Worm (Caenorhabditis elegans) whole organism, mixed stage, embryonic: Measurements from ENCODE around the gene F29A7.6.

Experiments
- M03D4.4 ChIP-seq: sonication (generic microtip); optimal IDR thresholded peaks from 2 replicates; lab custom pipeline; 2017; ENCODE audit warnings: mild to moderate bottlenecking, missing genetic modification characterization, missing compliant biosample characterization
- bed-3 ChIP-seq: fragments of 200-800 bp; sonication (Bioruptor generic); optimal IDR thresholded peaks from 3 replicates; lab custom pipeline; 2018; ENCODE audit warnings: mild to moderate bottlenecking, missing genetic modification characterization, moderate library complexity, missing compliant biosample characterization
- blmp-1 ChIP-seq: fragments of 150-350 bp; optimal IDR thresholded peaks from 2 replicates; lab custom pipeline; 2014; ENCODE audit warnings: missing biosample characterization, missing genetic modification characterization
- ceh-39 ChIP-seq: fragments of 150-350 bp; optimal IDR thresholded peaks from 2 replicates; lab custom pipeline; 2014; ENCODE audit warnings: missing biosample characterization, missing genetic modification characterization
- ceh-43 ChIP-seq: fragments of 200-800 bp; sonication (Bioruptor generic); optimal IDR thresholded peaks from 2 replicates; lab custom pipeline; 2018; ENCODE audit warnings: mild to moderate bottlenecking, missing genetic modification characterization, moderate library complexity, missing compliant biosample characterization
- ceh-83 ChIP-seq: fragments of 200-800 bp; sonication (Bioruptor generic); optimal IDR thresholded peaks from 2 replicates; lab custom pipeline; 2018; ENCODE audit warnings: mild to moderate bottlenecking, missing genetic modification characterization, missing compliant biosample characterization
- ces-1 ChIP-seq: fragments of 150-350 bp; optimal IDR thresholded peaks from 2 replicates; lab custom pipeline; 2014; ENCODE audit warnings: missing biosample characterization, missing genetic modification reagents, missing genetic modification characterization
- cnd-1 ChIP-seq: fragments of 200-800 bp; sonication (Bioruptor generic); optimal IDR thresholded peaks from 2 replicates; lab custom pipeline; 2018; ENCODE audit warnings: mild to moderate bottlenecking, missing genetic modification characterization, missing compliant biosample characterization
- drap-1 ChIP-seq: fragments of 200-800 bp; sonication (Bioruptor generic); optimal IDR thresholded peaks from 3 replicates; lab custom pipeline; 2018; ENCODE audit warnings: mild to moderate bottlenecking, missing genetic modification characterization, missing compliant biosample characterization
- elt-1 ChIP-seq: sonication (generic microtip); optimal IDR thresholded peaks from 2 replicates; lab custom pipeline; 2017; ENCODE audit warnings: missing genetic modification characterization, mild to moderate bottlenecking, missing compliant biosample characterization, antibody characterized with exemption, moderate library complexity, borderline replicate concordance; ENCODE audit not compliant: insufficient read depth
- elt-3 ChIP-seq: fragments of 150-350 bp; optimal IDR thresholded peaks from 2 replicates; lab custom pipeline; 2014; ENCODE audit warnings: missing biosample characterization, missing genetic modification characterization
- flh-1 ChIP-seq: fragments of 200-800 bp; sonication (Bioruptor generic); optimal IDR thresholded peaks from 2 replicates; lab custom pipeline; 2018; ENCODE audit warnings: mild to moderate bottlenecking, missing genetic modification characterization, moderate library complexity, missing compliant biosample characterization
- ham-2 ChIP-seq: fragments of 200-800 bp; sonication (Bioruptor generic); optimal IDR thresholded peaks from 2 replicates; lab custom pipeline; 2018; ENCODE audit warnings: mild to moderate bottlenecking, missing genetic modification characterization, missing compliant biosample characterization
- lin-13 ChIP-seq: fragments of 150-350 bp; optimal IDR thresholded peaks from 2 replicates; lab custom pipeline; 2014; ENCODE audit warnings: missing biosample characterization, missing genetic modification characterization
- lin-32 ChIP-seq: fragments of 200-800 bp; sonication (Bioruptor generic); optimal IDR thresholded peaks from 2 replicates; lab custom pipeline; 2018; ENCODE audit warnings: mild to moderate bottlenecking, missing genetic modification characterization, missing compliant biosample characterization
- mab-5 ChIP-seq: fragments of 150-350 bp; optimal IDR thresholded peaks from 2 replicates; lab custom pipeline; 2014; ENCODE audit warnings: missing biosample characterization, missing genetic modification characterization
- mep-1 ChIP-seq: fragments of 150-350 bp; optimal IDR thresholded peaks from 2 replicates; lab custom pipeline; 2017; ENCODE audit warnings: missing biosample characterization, missing genetic modification reagents, missing genetic modification characterization, inconsistent platforms
- mls-2 ChIP-seq: sonication (generic microtip); optimal IDR thresholded peaks from 2 replicates; lab custom pipeline; 2016; ENCODE audit warnings: mild to moderate bottlenecking, missing genetic modification characterization, moderate library complexity, missing compliant biosample characterization
- nhr-12 ChIP-seq: fragments of 150-350 bp; optimal IDR thresholded peaks from 2 replicates; lab custom pipeline; 2014; ENCODE audit warnings: missing biosample characterization, missing genetic modification characterization
- nhr-2 ChIP-seq: fragments of 150-350 bp; optimal IDR thresholded peaks from 2 replicates; lab custom pipeline; 2014; ENCODE audit warnings: missing biosample characterization, missing genetic modification characterization
- nhr-237 ChIP-seq: fragments of 150-350 bp; optimal IDR thresholded peaks from 2 replicates; lab custom pipeline; 2014; ENCODE audit warnings: missing biosample characterization, missing genetic modification characterization
- nhr-28 ChIP-seq: fragments of 150-350 bp; optimal IDR thresholded peaks from 2 replicates; lab custom pipeline; 2014; ENCODE audit warnings: missing biosample characterization, missing genetic modification characterization
- nhr-76 ChIP-seq: sonication (generic microtip); optimal IDR thresholded peaks from 2 replicates; lab custom pipeline; 2017; ENCODE audit warnings: missing biosample characterization, missing genetic modification characterization
- pha-4 ChIP-seq: fragments of 150-350 bp; optimal IDR thresholded peaks from 2 replicates; lab custom pipeline; 2018; ENCODE audit warnings: missing biosample characterization, missing genetic modification reagents, missing genetic modification characterization
- sem-2 ChIP-seq: fragments of 200-800 bp; sonication (Bioruptor generic); optimal IDR thresholded peaks from 2 replicates; lab custom pipeline; 2018; ENCODE audit warnings: mild to moderate bottlenecking, missing genetic modification characterization, missing compliant biosample characterization
- snpc-4 ChIP-seq: fragments of 150-350 bp; optimal IDR thresholded peaks from 2 replicates; lab custom pipeline; 2014; ENCODE audit warnings: missing biosample characterization, missing genetic modification characterization
- sptf-1 ChIP-seq: sonication (generic microtip); optimal IDR thresholded peaks from 2 replicates; lab custom pipeline; 2017; ENCODE audit warnings: mild to moderate bottlenecking, missing genetic modification characterization, moderate library complexity, missing compliant biosample characterization
- tbx-8 ChIP-seq: fragments of 200-800 bp; sonication (Bioruptor generic); optimal IDR thresholded peaks from 2 replicates; lab custom pipeline; 2018; ENCODE audit warnings: mild to moderate bottlenecking, missing genetic modification characterization, moderate library complexity, missing compliant biosample characterization
- unc-120 ChIP-seq: sonication (generic microtip); optimal IDR thresholded peaks from 2 replicates; lab custom pipeline; 2017; ENCODE audit warnings: missing genetic modification characterization, missing compliant biosample characterization; ENCODE audit not compliant: poor library complexity, severe bottlenecking
- unc-39 ChIP-seq: fragments of 150-350 bp; optimal IDR thresholded peaks from 2 replicates; lab custom pipeline; 2014; ENCODE audit warnings: missing biosample characterization, missing genetic modification characterization
- zip-8 ChIP-seq: fragments of 150-350 bp; optimal IDR thresholded peaks from 2 replicates; lab custom pipeline; 2014; ENCODE audit warnings: missing biosample characterization, missing genetic modification characterization
- ztf-11 ChIP-seq: fragments of 150-350 bp; optimal IDR thresholded peaks from 2 replicates; lab custom pipeline; 2014; ENCODE audit warnings: missing biosample characterization, missing genetic modification characterization

Gene F29A7.6

ce11 chrII:2719212-2719611, 33.2 kb downstream of the F29A7.6 start:
- TF ChIP-seq sptf-1 (tag; lab: Kevin White, UChicago), result no peak
- no peak for TF ChIP-seq nhr-237 (tag; lab: Kevin White, UChicago)
- no peak for TF ChIP-seq lin-32 (GFP tag; lab: Kevin White, UChicago)
- no peak for TF ChIP-seq ztf-11 (tag; lab: Kevin White, UChicago)
- TF ChIP-seq nhr-12 (tag; lab: Kevin White, UChicago), result no peak
- no peak for TF ChIP-seq mep-1
- no peak for TF ChIP-seq zip-8 (tag; lab: Kevin White, UChicago)
- no peak for TF ChIP-seq drap-1
- TF ChIP-seq mab-5 (tag; lab: Kevin White, UChicago), result no peak
- no peak for TF ChIP-seq ceh-43 (GFP tag; lab: Kevin White, UChicago)
- no peak for TF ChIP-seq bed-3 (GFP tag; lab: Kevin White, UChicago)
- TF ChIP-seq ham-2, result no peak

- no peak for TF ChIP-seq ceh-43 (GFP tag; lab: Kevin White, UChicago)
- TF ChIP-seq tbx-8 (GFP tag; lab: Kevin White, UChicago), result no peak
- TF ChIP-seq mls-2 (tag; lab: Kevin White, UChicago), result no peak
- TF ChIP-seq zip-8 (tag; lab: Kevin White, UChicago), result no peak
- TF ChIP-seq pha-4 (tag; lab: Kevin White, UChicago), result no peak
- no peak for TF ChIP-seq bed-3 (GFP tag; lab: Kevin White, UChicago)
- no peak for TF ChIP-seq elt-3 (tag; lab: Kevin White, UChicago)
- no peak for TF ChIP-seq sem-2 (GFP tag; lab: Kevin White, UChicago)
- TF ChIP-seq ham-2, result no peak
- TF ChIP-seq lin-13, result no peak
- TF ChIP-seq cnd-1, result no peak
- TF ChIP-seq blmp-1 (tag; lab: Kevin White, UChicago), result no peak
- no peak for TF ChIP-seq elt-1
- TF ChIP-seq lin-32 (GFP tag; lab: Kevin White, UChicago), result no peak
- TF ChIP-seq drap-1, result no peak
- no peak for TF ChIP-seq ces-1
- no peak for TF ChIP-seq ceh-83
- no peak for TF ChIP-seq snpc-4 (tag; lab: Kevin White, UChicago)
Observed at ce11 chrII:2717335-2717734, 35.1 kb downstream of the F29A7.6 start, which contains the start of gene T05A8.3. Gene T05A8.3, minus strand, starts transcription at chrII:2717435.

ce11 chrII:2710919-2711318, 41.5 kb downstream of the F29A7.6 start, which contains the start of gene T05A8.2:
Gene T05A8.2, minus strand, starts transcription at chrII:2711019.
- TF ChIP-seq mep-1, result no peak
- TF ChIP-seq ceh-83, result no peak
- TF ChIP-seq nhr-2 (tag; lab: Kevin White, UChicago), result no peak
- TF ChIP-seq M03D4.4 (tag; lab: Kevin White, UChicago), result no peak
- no peak for TF ChIP-seq ztf-11 (tag; lab: Kevin White, UChicago)
- TF ChIP-seq nhr-237 (tag; lab: Kevin White, UChicago), result no peak
- no peak for TF ChIP-seq nhr-28 (tag; lab: Kevin White, UChicago)
- no peak for TF ChIP-seq elt-3 (tag; lab: Kevin White, UChicago)
- no peak for TF ChIP-seq sptf-1 (tag; lab: Kevin White, UChicago)
- no peak for TF ChIP-seq nhr-76
- no peak for TF ChIP-seq ceh-39 (tag; lab: Kevin White, UChicago)
- no peak for TF ChIP-seq pha-4 (tag; lab: Kevin White, UChicago)
- no peak for TF ChIP-seq bed-3 (GFP tag; lab: Kevin White, UChicago)
- no peak for TF ChIP-seq blmp-1 (tag; lab: Kevin White, UChicago)
- no peak for TF ChIP-seq ceh-43 (GFP tag; lab: Kevin White, UChicago)

DNA sequence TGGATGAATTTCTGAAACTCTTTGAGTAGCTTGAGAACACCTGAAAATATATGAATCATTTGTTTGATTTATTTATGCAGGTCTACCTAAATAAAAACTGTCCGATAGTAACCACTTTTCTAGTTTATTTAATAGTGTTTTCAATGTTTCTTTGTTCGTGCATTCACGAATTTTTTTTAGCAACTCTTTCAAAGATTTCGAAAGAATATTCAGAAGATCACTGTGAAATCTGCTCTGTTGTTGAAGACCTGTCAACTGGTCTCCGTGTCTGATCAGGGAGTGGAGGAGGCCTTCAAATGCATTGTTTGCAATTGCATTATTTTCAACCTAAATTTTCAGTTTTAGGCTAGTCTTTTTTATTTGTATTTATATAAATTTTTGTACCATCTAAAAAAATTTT, 42.5 kb downstream of the F29A7.6 start, which contains the start of gene T05A8.1:
TSS of gene T05A8.1 (minus strand) at position 101 of the 400 bp plus-strand sequence.
- TF ChIP-seq zip-8 (tag; lab: Kevin White, UChicago) (no peak), M03D4.4 (tag; lab: Kevin White, UChicago) (no peak), snpc-4 (tag; lab: Kevin White, UChicago) (no peak), blmp-1 (tag; lab: Kevin White, UChicago) (no peak), unc-39 (no peak), nhr-28 (tag; lab: Kevin White, UChicago) (no peak), nhr-76 (no peak), nhr-12 (tag; lab: Kevin White, UChicago) (no peak), ces-1 (no peak), elt-1 (no peak), mep-1 (no peak), nhr-2 (tag; lab: Kevin White, UChicago) (no peak)
- TF ChIP-seq, all 35 proteins: peak for 0

DNA sequence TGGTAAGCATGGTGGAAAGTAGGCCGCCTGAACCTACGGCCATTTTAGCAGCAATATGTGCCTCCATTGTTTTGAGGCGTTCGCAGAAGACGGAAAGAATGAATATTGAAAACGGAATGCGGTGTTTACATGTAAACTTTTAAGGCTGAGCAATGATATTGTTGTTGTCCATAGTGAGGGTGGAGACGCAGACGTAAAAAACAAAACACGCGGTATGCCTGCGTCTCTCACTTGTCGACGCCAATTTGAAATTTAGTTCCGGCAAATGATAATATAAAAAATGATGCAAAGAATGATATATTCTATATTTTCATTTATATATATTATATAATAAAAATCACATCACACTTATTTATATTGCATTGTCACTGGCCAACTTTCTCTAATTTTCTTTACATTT, 44.5 kb downstream of the F29A7.6 start, which contains the start of gene Y47G7B.2:
TSS of gene Y47G7B.2 (minus strand) at position 143 of the 400 bp plus-strand sequence.
- TF ChIP-seq sem-2 (GFP tag; lab: Kevin White, UChicago) (no peak), ham-2 (no peak), ztf-11 (tag; lab: Kevin White, UChicago) (no peak), sptf-1 (tag; lab: Kevin White, UChicago) (no peak), mep-1 (no peak), ceh-39 (tag; lab: Kevin White, UChicago) (no peak), pha-4 (tag; lab: Kevin White, UChicago) (no peak), nhr-76 (no peak), lin-13 (no peak), ceh-83 (no peak), elt-1 (no peak), unc-120 (tag; lab: Kevin White, UChicago) (no peak), flh-1 (GFP tag; lab: Kevin White, UChicago) (no peak)
